Fruit fly (Drosophila melanogaster): Measurements from ENCODE around the gene Cpr65Ax2.

Gene Cpr65Ax2

DNA sequence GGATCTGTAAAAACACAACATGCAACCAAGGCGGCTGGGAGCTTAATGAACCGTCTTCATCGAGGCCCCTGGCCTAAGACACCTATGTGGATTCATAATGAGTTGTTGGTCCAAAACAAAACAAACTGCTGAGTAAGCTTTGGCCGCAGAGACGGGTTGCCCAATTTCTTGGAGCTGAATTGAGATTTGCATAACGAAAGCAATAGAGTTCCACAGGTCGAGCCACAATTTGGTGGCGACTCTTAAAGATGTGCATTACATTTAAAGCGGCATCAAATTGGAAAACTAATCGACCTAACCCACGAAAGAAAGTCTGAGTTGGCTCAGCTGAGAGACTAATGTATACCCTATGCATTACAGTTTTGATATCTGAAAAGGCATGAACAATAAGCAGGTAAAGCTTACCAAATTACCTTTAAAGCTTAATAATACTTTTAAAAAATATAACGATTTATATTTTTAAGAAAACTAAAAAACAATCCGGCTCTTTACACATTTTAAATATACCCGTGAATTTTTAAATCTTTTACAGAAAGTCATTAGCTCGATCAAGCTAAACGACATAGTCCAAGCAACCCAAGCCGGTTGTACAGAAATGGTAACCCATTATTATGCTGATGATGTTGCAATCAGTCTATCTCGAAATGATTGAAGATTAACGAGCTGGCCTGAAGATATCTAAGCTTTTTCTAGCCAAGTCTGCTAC is 6.8 kb upstream of the Cpr65Ax2 start, which contains the start of gene CG13297 (continued):
- TF ChIP-seq sd (tag; optimal IDR thresholded peaks at IDR 0.05) (peak; percentile 5), TFAM (GFP tag; optimal IDR thresholded peaks at IDR 0.05) (no peak), CG4404 (GFP tag; IDR thresholded peaks at IDR 0.05) (no peak), MESR4 (GFP tag; optimal IDR thresholded peaks at IDR 0.05) (no peak), CG9437 (GFP tag; optimal IDR thresholded peaks at IDR 0.05) (peak; percentile 40), row (GFP tag; IDR thresholded peaks at IDR 0.05) (peak; percentile 70), CG10654 (GFP tag; optimal IDR thresholded peaks at IDR 0.05) (peak; percentile 19), pho (GFP tag; optimal IDR thresholded peaks at IDR 0.05) (no peak), Side (GFP tag; optimal IDR thresholded peaks at IDR 0.05) (no peak), Spps (tag; optimal IDR thresholded peaks at IDR 0.05) (peak; percentile 5), HLH3B (GFP tag; IDR thresholded peaks at IDR 0.05) (peak; percentile 62), emc (GFP tag; optimal IDR thresholded peaks at IDR 0.05) (no peak), Fer1 (GFP tag; optimal IDR thresholded peaks at IDR 0.05) (peak; percentile 38), CG18476 (GFP tag; optimal IDR thresholded peaks at IDR 0.05) (peak; percentile 32), CG2199 (GFP tag; IDR thresholded peaks at IDR 0.05) (no peak), run (tag; optimal IDR thresholded peaks at IDR 0.05) (peak; percentile 60), mld (GFP tag; IDR thresholded peaks at IDR 0.05; ENCODE audit: partially characterized antibody) (no peak), fd96Cb (tag; optimal IDR thresholded peaks at IDR 0.05) (peak; percentile 71), oc (tag; optimal IDR thresholded peaks at IDR 0.05) (peak; percentile 16), Hr3 (GFP tag; optimal IDR thresholded peaks at IDR 0.05) (peak; percentile 10), sima (GFP tag; optimal IDR thresholded peaks at IDR 0.05) (no peak), CG30020 (tag; optimal IDR thresholded peaks at IDR 0.05) (no peak), CG12219 (GFP tag; optimal IDR thresholded peaks at IDR 0.05) (peak; percentile 31), schlank (tag; optimal IDR thresholded peaks at IDR 0.05) (no peak), Max (GFP tag; optimal IDR thresholded peaks at IDR 0.05) (peak; percentile 19), MBD-R2 (GFP tag; IDR thresholded peaks at IDR 0.05) (no peak), lbe (GFP tag; optimal IDR thresholded peaks at IDR 0.05) (no peak), CTCF (GFP tag; optimal IDR thresholded peaks at IDR 0.05) (no peak), CG17361 (GFP tag; IDR thresholded peaks at IDR 0.05) (peak; percentile 73), CG18262 (tag; optimal IDR thresholded peaks at IDR 0.05) (peak; percentile 73), D19A (tag; optimal IDR thresholded peaks at IDR 0.05) (peak; percentile 80), CG15269 (tag; optimal IDR thresholded peaks at IDR 0.05) (peak; percentile 75), CG42726 (GFP tag; IDR thresholded peaks at IDR 0.05; ENCODE audit: partially characterized antibody) (no peak), CG7839 (tag; optimal IDR thresholded peaks at IDR 0.05) (peak; percentile 64), CG12236 (GFP tag; optimal IDR thresholded peaks at IDR 0.05) (no peak), vvl (GFP tag; IDR thresholded peaks at IDR 0.05) (peak; percentile 66), CG9609 (GFP tag; optimal IDR thresholded peaks at IDR 0.05) (no peak), CG1233 (GFP tag; optimal IDR thresholded peaks at IDR 0.05) (peak; percentile 45), wdn (GFP tag; IDR thresholded peaks at IDR 0.05) (no peak), CG11723 (GFP tag; optimal IDR thresholded peaks at IDR 0.05) (peak; percentile 25), fd64A (GFP tag; optimal IDR thresholded peaks at IDR 0.05) (no peak), Abd-B (GFP tag; optimal IDR thresholded peaks at IDR 0.05) (peak; percentile 53), gfzf (GFP tag; optimal IDR thresholded peaks at IDR 0.05) (no peak), Ssrp (tag; optimal IDR thresholded peaks at IDR 0.05) (peak; percentile 68), CG1792 (GFP tag; optimal IDR thresholded peaks at IDR 0.05) (no peak), HLHmδ (GFP tag; optimal IDR thresholded peaks at IDR 0.05) (no peak), CG14014 (GFP tag; IDR thresholded peaks at IDR 0.05) (peak; percentile 25; the same call in 1 of the 2 replicates)
